Worm (Caenorhabditis elegans) whole organism, late embryonic: ENCODE data around the gene Y37H2A.13.

Experiments used
- ama-1 ChIP-seq: fragments of 150-350 bp; optimal IDR thresholded peaks from 2 replicates; lab custom pipeline; 2014
- ceh-14 ChIP-seq: sonication (generic microtip); optimal IDR thresholded peaks from 2 replicates; lab custom pipeline; 2016; ENCODE audit warnings: missing genotype, missing genetic modification characterization, missing compliant biosample characterization
- ceh-22 ChIP-seq: sonication (generic microtip); optimal IDR thresholded peaks from 2 replicates; lab custom pipeline; 2017; ENCODE audit warnings: missing biosample characterization, missing genetic modification characterization
- ceh-34 ChIP-seq: sonication (generic microtip); optimal IDR thresholded peaks from 2 replicates; lab custom pipeline; 2016; ENCODE audit warnings: mild to moderate bottlenecking, missing genetic modification characterization, missing compliant biosample characterization
- ets-4 ChIP-seq: sonication (generic microtip); optimal IDR thresholded peaks from 2 replicates; lab custom pipeline; 2016; ENCODE audit warnings: missing genetic modification characterization, missing compliant biosample characterization
- fax-1 ChIP-seq: sonication (generic microtip); optimal IDR thresholded peaks from 2 replicates; lab custom pipeline; 2016; ENCODE audit warnings: missing genotype, missing genetic modification characterization, missing compliant biosample characterization
- npax-4 ChIP-seq: sonication (generic microtip); optimal IDR thresholded peaks from 2 replicates; lab custom pipeline; 2016; ENCODE audit warnings: missing genetic modification characterization, missing compliant biosample characterization
- sdc-2 ChIP-seq: sonication (generic microtip); optimal IDR thresholded peaks from 2 replicates; lab custom pipeline; 2016; ENCODE audit warnings: missing genotype, missing genetic modification characterization, missing compliant biosample characterization
- sox-2 ChIP-seq: fragments of 200-800 bp; sonication (Bioruptor generic); IDR thresholded peaks from 2 replicates; pipeline ENCODE4 v1.3.6; 2022; ENCODE audit warnings: missing genetic modification reagents, missing genetic modification characterization, missing compliant biosample characterization
- sox-4 ChIP-seq: sonication (generic microtip); optimal IDR thresholded peaks from 2 replicates; lab custom pipeline; 2017; ENCODE audit warnings: mild to moderate bottlenecking, missing genetic modification characterization, inconsistent platforms, missing compliant biosample characterization
- unc-42 ChIP-seq: sonication (generic microtip); optimal IDR thresholded peaks from 2 replicates; lab custom pipeline; 2016; ENCODE audit warnings: missing genotype, missing genetic modification characterization, missing compliant biosample characterization
- ztf-16 ChIP-seq: sonication (generic microtip); optimal IDR thresholded peaks from 2 replicates; lab custom pipeline; 2017; ENCODE audit warnings: missing genetic modification characterization, missing compliant biosample characterization

- TF ChIP-seq npax-4 (tag; lab: Kevin White, UChicago) (no peak), ceh-34 (tag; lab: Kevin White, UChicago) (no peak), ama-1 (lab: Kevin White, UChicago) (no peak), ceh-14 (no peak), ets-4 (no peak), fax-1 (tag; lab: Kevin White, UChicago) (no peak), sox-2 (GFP tag; lab: Robert Waterston, UW) (no peak), unc-42 (tag; lab: Kevin White, UChicago) (no peak), ztf-16 (no peak), sdc-2 (tag; lab: Kevin White, UChicago) (no peak), sox-4 (no peak), ceh-22 (no peak)
These were observed 20.8 kb downstream of the Y37H2A.13 start for ce11 chrV:18163434-18163833.
